Fruit fly (Drosophila melanogaster): ENCODE measurements around the gene Tfb5.

- TF ChIP-seq ttk (optimal IDR thresholded peaks at IDR 0.05) (no peak), Sin3A (optimal IDR thresholded peaks at IDR 0.05) (no peak)
Observed at dm6 chr2L:5031886-5032285, 21.3 kb upstream of the Tfb5 start.

Measured in Kc167 (cell line).